Worm (Caenorhabditis elegans) whole organism, young adult: Measurements from ENCODE around the gene R74.8.

Experiments
- B0261.1 ChIP-seq: sonication (generic microtip); optimal IDR thresholded peaks from 2 replicates; lab custom pipeline; 2016; ENCODE audit warnings: mild to moderate bottlenecking, missing genetic modification characterization, moderate library complexity, missing compliant biosample characterization
- C06A6.2 ChIP-seq: fragments of 200-800 bp; sonication (Bioruptor generic); conservative IDR thresholded peaks from 2 replicates; pipeline ENCODE4 v1.3.6; 2022; ENCODE audit warnings: missing genetic modification characterization, missing compliant biosample characterization
- D2030.7 ChIP-seq: fragments of 200-800 bp; sonication (Bioruptor generic); IDR thresholded peaks from 2 replicates; pipeline ENCODE4 v1.3.6; 2022; ENCODE audit warnings: missing genetic modification reagents, missing genetic modification characterization, missing compliant biosample characterization
- F10E7.11 ChIP-seq: sonication (generic microtip); optimal IDR thresholded peaks from 2 replicates; lab custom pipeline; 2017; ENCODE audit warnings: mild to moderate bottlenecking, missing genetic modification characterization, moderate library complexity, missing compliant biosample characterization
- F39B2.1 ChIP-seq: fragments of 200-800 bp; sonication (Bioruptor generic); IDR thresholded peaks from 2 replicates; pipeline ENCODE4 v1.3.6; 2022; ENCODE audit warnings: missing genetic modification reagents, missing genetic modification characterization, missing compliant biosample characterization
- F55B11.4 ChIP-seq: sonication (generic microtip); optimal IDR thresholded peaks from 2 replicates; lab custom pipeline; 2016; ENCODE audit warnings: missing compliant biosample characterization, missing genetic modification characterization, borderline replicate concordance; ENCODE audit not compliant: insufficient read depth
- F57A8.1 ChIP-seq: fragments of 200-800 bp; sonication (Bioruptor generic); optimal IDR thresholded peaks from 2 replicates; lab custom pipeline; 2018; ENCODE audit warnings: mild to moderate bottlenecking, missing genetic modification characterization, moderate library complexity, missing compliant biosample characterization
- F57C9.4 ChIP-seq: sonication (generic microtip); optimal IDR thresholded peaks from 2 replicates; lab custom pipeline; 2017; ENCODE audit warnings: mild to moderate bottlenecking, missing genetic modification characterization, missing compliant biosample characterization
- Y53F4B.3 ChIP-seq: fragments of 200-800 bp; sonication (Bioruptor generic); IDR thresholded peaks from 2 replicates; pipeline ENCODE4 v1.3.6; 2022; ENCODE audit warnings: missing genetic modification reagents, missing genetic modification characterization, missing compliant biosample characterization
- Y56A3A.18 ChIP-seq: fragments of 200-800 bp; sonication (Bioruptor generic); IDR thresholded peaks from 2 replicates; pipeline ENCODE4 v1.3.6; 2022; ENCODE audit warnings: missing genetic modification reagents, missing genetic modification characterization, missing compliant biosample characterization
- attf-6 ChIP-seq: fragments of 200-800 bp; sonication (Bioruptor generic); IDR thresholded peaks from 2 replicates; pipeline ENCODE4 v1.3.6; 2022; ENCODE audit warnings: missing genetic modification reagents, missing genetic modification characterization, missing compliant biosample characterization
- bed-1 ChIP-seq: fragments of 200-800 bp; sonication (Bioruptor generic); IDR thresholded peaks from 2 replicates; pipeline ENCODE4 v1.3.6; 2022; ENCODE audit warnings: missing genetic modification reagents, missing genetic modification characterization, missing compliant biosample characterization
- ccch-3 ChIP-seq: fragments of 200-800 bp; sonication (Bioruptor generic); optimal IDR thresholded peaks from 2 replicates; lab custom pipeline; 2018; ENCODE audit warnings: mild to moderate bottlenecking, missing genetic modification characterization, missing compliant biosample characterization
- cebp-1 ChIP-seq, 2 experiments: fragments of 200-800 bp in 1 of 2; sonication (Bioruptor generic) in 1 of 2; sonication (generic microtip) in 1 of 2; IDR thresholded peaks in 1 of 2; optimal IDR thresholded peaks in 1 of 2; 2 replicates each; pipeline versions ENCODE4 v1.3.6 to Lab custom; 2017 to 2022; ENCODE audit warnings: missing compliant biosample characterization in 2 of 2, missing genetic modification characterization in 2 of 2, mild to moderate bottlenecking in 1 of 2, missing genetic modification reagents in 1 of 2, moderate library complexity in 1 of 2
- cebp-2 ChIP-seq: fragments of 200-800 bp; sonication (Bioruptor generic); IDR thresholded peaks from 2 replicates; pipeline ENCODE4 v1.3.6; 2022; ENCODE audit warnings: missing genetic modification characterization, missing compliant biosample characterization
- ceh-100 ChIP-seq: fragments of 200-800 bp; sonication (Bioruptor generic); IDR thresholded peaks from 2 replicates; pipeline ENCODE4 v1.3.6; 2022; ENCODE audit warnings: missing genetic modification reagents, missing genetic modification characterization, missing compliant biosample characterization
- ceh-40 ChIP-seq: fragments of 200-800 bp; sonication (Bioruptor generic); IDR thresholded peaks from 2 replicates; pipeline ENCODE4 v1.3.6; 2022; ENCODE audit warnings: missing genetic modification characterization, missing compliant biosample characterization
- chd-7 ChIP-seq: sonication (generic microtip); optimal IDR thresholded peaks from 2 replicates; lab custom pipeline; 2016; ENCODE audit warnings: mild to moderate bottlenecking, missing genetic modification characterization, moderate library complexity, missing compliant biosample characterization
- hlh-26 ChIP-seq: fragments of 200-800 bp; sonication (Bioruptor generic); conservative IDR thresholded peaks from 2 replicates; pipeline ENCODE4 v1.3.6; 2022; ENCODE audit warnings: missing genetic modification reagents, missing genetic modification characterization, missing compliant biosample characterization
- hrde-1 ChIP-seq: sonication (generic microtip); optimal IDR thresholded peaks from 2 replicates; lab custom pipeline; 2016; ENCODE audit warnings: missing genetic modification characterization, mild to moderate bottlenecking, missing compliant biosample characterization, moderate library complexity, missing genotype, missing genetic modification reagents, borderline replicate concordance
- lag-1 ChIP-seq: fragments of 200-800 bp; sonication (Bioruptor generic); IDR thresholded peaks from 2 replicates; pipeline ENCODE4 v1.3.6; 2022; ENCODE audit warnings: missing genetic modification reagents, missing genetic modification characterization, missing compliant biosample characterization
- lin-35 ChIP-seq, 3 experiments: fragments of 150-350 bp in 2 of 3; sonication (generic microtip) in 1 of 3; optimal IDR thresholded peaks; 2 replicates each; lab custom pipeline; 2014 to 2018; ENCODE audit warnings: missing biosample characterization in 3 of 3, missing genetic modification characterization in 3 of 3, missing genetic modification reagents in 3 of 3
- lin-40 ChIP-seq: sonication (generic microtip); optimal IDR thresholded peaks from 2 replicates; lab custom pipeline; 2016; ENCODE audit warnings: missing genetic modification characterization, mild to moderate bottlenecking, missing compliant biosample characterization, missing genotype, missing genetic modification reagents
- lsl-1 ChIP-seq: fragments of 200-800 bp; sonication (Bioruptor generic); optimal IDR thresholded peaks from 2 replicates; lab custom pipeline; 2018; ENCODE audit warnings: mild to moderate bottlenecking, missing genetic modification characterization, moderate library complexity, missing compliant biosample characterization
- lsy-27 ChIP-seq: sonication (generic microtip); optimal IDR thresholded peaks from 2 replicates; lab custom pipeline; 2017; ENCODE audit warnings: missing genetic modification characterization, mild to moderate bottlenecking, missing compliant biosample characterization, antibody characterized with exemption, missing genotype, borderline replicate concordance; ENCODE audit not compliant: insufficient read depth
- madf-3 ChIP-seq: fragments of 200-800 bp; sonication (Bioruptor generic); IDR thresholded peaks from 2 replicates; pipeline ENCODE4 v1.3.6; 2022; ENCODE audit warnings: missing genetic modification reagents, missing genetic modification characterization, missing compliant biosample characterization
- madf-8 ChIP-seq: fragments of 200-800 bp; sonication (Bioruptor generic); conservative IDR thresholded peaks from 2 replicates; pipeline ENCODE4 v1.3.6; 2022; ENCODE audit warnings: missing genetic modification reagents, missing genetic modification characterization, missing compliant biosample characterization
- mel-28 ChIP-seq: sonication (generic microtip); optimal IDR thresholded peaks from 2 replicates; lab custom pipeline; 2016; ENCODE audit warnings: borderline replicate concordance, mild to moderate bottlenecking, missing genetic modification characterization, missing compliant biosample characterization
- nfya-1 ChIP-seq: sonication (generic microtip); optimal IDR thresholded peaks from 2 replicates; lab custom pipeline; 2017; ENCODE audit warnings: antibody characterized with exemption, missing compliant biosample characterization, missing genetic modification characterization, borderline replicate concordance; ENCODE audit not compliant: insufficient read depth
- nfya-2 ChIP-seq: fragments of 200-800 bp; sonication (Bioruptor generic); IDR thresholded peaks from 2 replicates; pipeline ENCODE4 v1.3.6; 2022; ENCODE audit warnings: missing genetic modification reagents, missing genetic modification characterization, missing compliant biosample characterization
- nfyb-1 ChIP-seq: fragments of 200-800 bp; sonication (Bioruptor generic); IDR thresholded peaks from 2 replicates; pipeline ENCODE4 v1.3.6; 2022; ENCODE audit warnings: missing genetic modification reagents, missing genetic modification characterization, missing compliant biosample characterization
- nhr-27 ChIP-seq: fragments of 200-800 bp; sonication (Bioruptor generic); optimal IDR thresholded peaks from 2 replicates; lab custom pipeline; 2018; ENCODE audit warnings: mild to moderate bottlenecking, missing genetic modification characterization, moderate library complexity, missing compliant biosample characterization
- nhr-80 ChIP-seq: sonication (generic microtip); optimal IDR thresholded peaks from 2 replicates; lab custom pipeline; 2016; ENCODE audit warnings: missing genetic modification characterization, missing compliant biosample characterization
- pha-4 ChIP-seq: fragments of 150-350 bp; sonication (generic microtip); optimal IDR thresholded peaks from 2 replicates; lab custom pipeline; 2014; ENCODE audit warnings: missing biosample characterization, missing genetic modification reagents, missing genetic modification characterization
- snpc-1.1 ChIP-seq: sonication (generic microtip); optimal IDR thresholded peaks from 2 replicates; lab custom pipeline; 2017; ENCODE audit warnings: missing genetic modification characterization, mild to moderate bottlenecking, missing compliant biosample characterization, antibody characterized with exemption, moderate library complexity, missing genotype, missing genetic modification reagents; ENCODE audit not compliant: insufficient read depth
- snpc-1.3 ChIP-seq: sonication (generic microtip); optimal IDR thresholded peaks from 2 replicates; lab custom pipeline; 2017; ENCODE audit warnings: missing genetic modification characterization, mild to moderate bottlenecking, missing compliant biosample characterization, antibody characterized with exemption, moderate library complexity, missing genotype, missing genetic modification reagents; ENCODE audit not compliant: insufficient read depth
- somi-1 ChIP-seq: fragments of 200-800 bp; sonication (Bioruptor generic); optimal IDR thresholded peaks from 2 replicates; lab custom pipeline; 2018; ENCODE audit warnings: mild to moderate bottlenecking, missing genetic modification characterization, missing compliant biosample characterization
- tlf-1 ChIP-seq: fragments of 200-800 bp; sonication (Bioruptor generic); optimal IDR thresholded peaks from 2 replicates; lab custom pipeline; 2018; ENCODE audit warnings: mild to moderate bottlenecking, missing genetic modification characterization, missing compliant biosample characterization
- unc-130 ChIP-seq: sonication (generic microtip); optimal IDR thresholded peaks from 2 replicates; lab custom pipeline; 2016; ENCODE audit warnings: missing genetic modification reagents, missing genetic modification characterization, missing compliant biosample characterization
- xnd-1 ChIP-seq: sonication (generic microtip); optimal IDR thresholded peaks from 2 replicates; lab custom pipeline; 2016; ENCODE audit warnings: missing genotype, missing genetic modification reagents, missing genetic modification characterization, missing compliant biosample characterization
- ztf-25 ChIP-seq: fragments of 200-800 bp; sonication (Bioruptor generic); IDR thresholded peaks from 2 replicates; pipeline ENCODE4 v1.3.6; 2022; ENCODE audit warnings: missing genetic modification reagents, missing genetic modification characterization, missing compliant biosample characterization
- ztf-26 ChIP-seq: sonication (generic microtip); optimal IDR thresholded peaks from 2 replicates; lab custom pipeline; 2017; ENCODE audit warnings: missing genetic modification characterization, missing compliant biosample characterization
- ztf-28 ChIP-seq: fragments of 200-800 bp; sonication (Bioruptor generic); IDR thresholded peaks from 2 replicates; pipeline ENCODE4 v1.3.6; 2022; ENCODE audit warnings: missing genetic modification reagents, missing genetic modification characterization, missing compliant biosample characterization

The R74.8 gene

DNA sequence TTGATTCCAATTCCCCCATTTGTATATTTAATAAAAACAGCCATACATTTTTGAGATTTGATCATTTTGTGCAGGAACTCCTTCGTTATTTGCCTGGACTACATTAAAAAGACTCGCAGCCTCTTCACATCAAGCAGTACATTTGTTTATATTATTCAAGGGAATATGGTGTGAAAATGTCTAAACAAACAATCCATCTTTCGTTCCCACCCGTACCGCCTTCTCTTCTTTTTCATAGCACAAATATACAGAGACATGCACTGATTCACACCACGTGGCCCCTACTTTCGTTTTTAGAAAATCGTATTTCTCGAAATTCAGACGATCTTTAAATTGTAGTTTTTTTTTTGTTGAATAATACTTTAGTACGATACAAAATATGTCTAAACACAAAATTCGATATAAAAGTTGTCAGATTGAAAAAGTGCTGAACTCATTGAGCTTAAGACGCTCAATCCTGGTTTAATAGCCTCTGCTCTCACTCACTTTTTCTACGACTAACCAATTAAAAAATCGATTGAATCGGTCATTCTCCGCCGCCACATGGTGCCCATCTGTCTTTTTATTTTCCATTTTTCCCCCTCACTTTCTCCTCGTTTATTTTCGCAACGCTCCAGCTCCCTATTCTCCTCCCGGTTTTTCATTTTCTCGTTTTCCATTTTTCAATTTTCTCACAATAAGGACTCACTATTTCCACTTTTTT lies 10.6 kb upstream of the R74.8 start (continued):
- TF ChIP-seq F55B11.4 = no peak
- peak; percentile 41 for TF ChIP-seq snpc-1.3 (tag; lab: Kevin White, UChicago)
- TF ChIP-seq nhr-80 (tag; lab: Kevin White, UChicago) = peak; percentile 6
- peak; percentile 58; the same call in 1 of the 2 replicates for TF ChIP-seq C06A6.2
- TF ChIP-seq ztf-28 (GFP tag; lab: Robert Waterston, UW) = no peak
- TF ChIP-seq tlf-1 = peak; percentile 77
- TF ChIP-seq lsy-27 (tag; lab: Kevin White, UChicago) = no peak
- peak; percentile 79 for TF ChIP-seq chd-7 (tag; lab: Kevin White, UChicago)
- 0 out of 2 replicates have a peak, but pooled peaks have one; percentile 24 for TF ChIP-seq D2030.7
- TF ChIP-seq F57A8.1 (GFP tag; lab: Kevin White, UChicago) = no peak
- TF ChIP-seq nfyb-1 (GFP tag; lab: Robert Waterston, UW) = peak; percentile 91
- TF ChIP-seq nhr-27 (tag; lab: Kevin White, UChicago) = no peak
- TF ChIP-seq lsl-1 (GFP tag; lab: Kevin White, UChicago) = no peak
- TF ChIP-seq lin-35 (GFP tag; optimal IDR thresholded peaks at IDR 0.05; lab: Kevin White, UChicago) = peak in 1 of 3 experiments; percentile 62
- TF ChIP-seq, all 124 proteins: peak for 58

DNA sequence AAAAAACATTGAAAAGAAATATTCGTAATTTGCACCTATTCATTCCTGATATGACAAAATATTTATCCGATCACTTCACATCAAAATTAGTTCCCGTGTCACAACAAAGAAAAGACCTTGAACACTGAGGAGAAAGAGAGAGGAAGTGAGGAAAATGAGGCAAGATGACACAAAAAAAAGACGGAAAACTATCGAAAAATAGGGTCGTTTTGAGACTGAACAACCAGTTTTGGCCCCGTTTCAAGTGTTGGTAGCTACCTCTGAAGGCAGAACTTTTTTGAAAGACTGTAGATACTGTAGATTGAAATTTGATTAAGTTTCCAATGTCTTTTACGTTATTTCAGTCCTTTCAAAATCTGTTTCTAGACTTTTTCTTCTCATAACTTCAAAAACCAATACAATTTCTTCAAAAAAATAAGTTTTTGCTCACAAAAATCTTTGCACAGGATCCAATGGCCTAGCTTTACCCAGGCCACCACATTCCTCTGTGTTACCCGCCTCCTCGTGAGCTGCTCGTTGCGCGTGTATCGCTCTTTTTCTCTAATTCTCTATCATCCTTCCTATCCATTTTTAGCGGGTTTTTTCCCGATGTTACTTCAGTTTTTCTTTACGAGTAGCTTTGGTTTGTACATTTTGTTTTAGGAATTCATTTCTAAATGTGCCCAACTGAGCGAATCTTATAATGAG lies 9.6 kb upstream of the R74.8 start:
- TF ChIP-seq unc-130 (GFP tag; lab: Kevin White, UChicago) (no peak), lsy-27 (tag; lab: Kevin White, UChicago) (no peak), ztf-25 (no peak), hlh-26 (no peak), Y53F4B.3 (GFP tag; lab: Robert Waterston, UW) (no peak), mel-28 (tag; lab: Kevin White, UChicago) (no peak), ztf-26 (tag; lab: Kevin White, UChicago) (no peak), madf-8 (GFP tag; lab: Robert Waterston, UW) (no peak), ztf-28 (GFP tag; lab: Robert Waterston, UW) (no peak), madf-3 (no peak), nhr-27 (tag; lab: Kevin White, UChicago) (no peak), F57C9.4 (tag; lab: Kevin White, UChicago) (no peak), lin-40 (tag; lab: Kevin White, UChicago) (no peak), somi-1 (no peak), F55B11.4 (no peak), hrde-1 (tag; lab: Kevin White, UChicago) (no peak), F39B2.1 (GFP tag; lab: Robert Waterston, UW) (no peak), xnd-1 (no peak), attf-6 (no peak), pha-4 (tag; lab: Kevin White, UChicago) (no peak), ceh-100 (GFP tag; lab: Robert Waterston, UW) (no peak), cebp-1 (GFP tag; IDR thresholded peaks at IDR 0.05; lab: Robert Waterston, UW) (no peak), cebp-1 (tag; optimal IDR thresholded peaks at IDR 0.05; lab: Kevin White, UChicago) (peak; percentile 45), Y56A3A.18 (GFP tag; lab: Robert Waterston, UW) (no peak), nfya-1 (tag; lab: Kevin White, UChicago) (no peak), B0261.1 (no peak), F10E7.11 (tag; lab: Kevin White, UChicago) (no peak), snpc-1.1 (no peak), lag-1 (GFP tag; lab: Robert Waterston, UW) (no peak), cebp-2 (GFP tag; lab: Robert Waterston, UW) (no peak), ceh-40 (GFP tag; lab: Robert Waterston, UW) (no peak), bed-1 (GFP tag; lab: Robert Waterston, UW) (no peak), nfya-2 (GFP tag; lab: Robert Waterston, UW) (no peak), ccch-3 (GFP tag; lab: Kevin White, UChicago) (no peak)
